Worm (Caenorhabditis elegans): ENCODE results near the gene Y38H6C.8.

Gene Y38H6C.8

ce11 chrV:20489102-20489501 is 24.7 kb upstream of the Y38H6C.8 start, which contains the start of gene srbc-78:
Gene srbc-78, minus strand, starts transcription at chrV:20489202.
- TF ChIP-seq ceh-36 (tag; optimal IDR thresholded peaks at IDR 0.05), result no peak
- TF ChIP-seq B0310.2 (tag; optimal IDR thresholded peaks at IDR 0.05), result no peak
- no peak for TF ChIP-seq ceh-13 (GFP tag; optimal IDR thresholded peaks at IDR 0.05)
- TF ChIP-seq ets-7 (tag; optimal IDR thresholded peaks at IDR 0.05), result no peak
- TF ChIP-seq hmg-4 (GFP tag; optimal IDR thresholded peaks at IDR 0.05), result no peak
- TF ChIP-seq ama-1 (optimal IDR thresholded peaks at IDR 0.05), result no peak
- TF ChIP-seq flt-1 (GFP tag; IDR thresholded peaks at IDR 0.05), result no peak
- TF ChIP-seq F13C5.2 (tag; optimal IDR thresholded peaks at IDR 0.05), result no peak
- TF ChIP-seq tbx-37 (GFP tag; conservative IDR thresholded peaks at IDR 0.05), result no peak
- no peak for TF ChIP-seq sea-1 (GFP tag; conservative IDR thresholded peaks at IDR 0.05)
- TF ChIP-seq pes-1 (GFP tag; IDR thresholded peaks at IDR 0.05), result no peak
- no peak for TF ChIP-seq scrt-1 (GFP tag; IDR thresholded peaks at IDR 0.05)
- TF ChIP-seq hmbx-1 (tag; optimal IDR thresholded peaks at IDR 0.05), result no peak
- no peak for TF ChIP-seq tra-4 (tag; optimal IDR thresholded peaks at IDR 0.05)
- TF ChIP-seq aly-1 (tag; optimal IDR thresholded peaks at IDR 0.05), result no peak
- no peak for TF ChIP-seq hnd-1 (tag; optimal IDR thresholded peaks at IDR 0.05)
- no peak for TF ChIP-seq tbx-11 (GFP tag; IDR thresholded peaks at IDR 0.05)

- TF ChIP-seq pes-1 (GFP tag; IDR thresholded peaks at IDR 0.05), result no peak
- TF ChIP-seq aly-1 (tag; optimal IDR thresholded peaks at IDR 0.05), result no peak
Measured at ce11 chrV:20492385-20492784, 21.4 kb upstream of the Y38H6C.8 start, which contains the start of gene srbc-79. Gene srbc-79, minus strand, starts transcription at chrV:20492485.

- TF ChIP-seq ets-7 (tag; optimal IDR thresholded peaks at IDR 0.05) (no peak), hnd-1 (tag; optimal IDR thresholded peaks at IDR 0.05) (no peak), F13C5.2 (tag; optimal IDR thresholded peaks at IDR 0.05) (peak; percentile 41), tbx-37 (GFP tag; conservative IDR thresholded peaks at IDR 0.05) (no peak), tra-4 (tag; optimal IDR thresholded peaks at IDR 0.05) (no peak)
Measured at ce11 chrV:20493271-20494231, 20.2 kb upstream of the Y38H6C.8 start, which contains the start of gene B0250.5. Gene B0250.5, plus strand, starts transcription at chrV:20493924.

ce11 chrV:20497537-20497936 is 16.2 kb upstream of the Y38H6C.8 start:
- TF ChIP-seq ets-7 (tag; optimal IDR thresholded peaks at IDR 0.05), result no peak

ce11 chrV:20498980-20499379 is 14.8 kb upstream of the Y38H6C.8 start, which contains the start of gene dct-16:
Gene dct-16, minus strand, starts transcription at chrV:20499057.
- TF ChIP-seq hmbx-1 (tag; optimal IDR thresholded peaks at IDR 0.05) (no peak), B0310.2 (tag; optimal IDR thresholded peaks at IDR 0.05) (no peak), tra-4 (tag; optimal IDR thresholded peaks at IDR 0.05) (no peak)

ce11 chrV:20499642-20500041 is 14.1 kb upstream of the Y38H6C.8 start:
- no peak for TF ChIP-seq scrt-1 (GFP tag; IDR thresholded peaks at IDR 0.05)
- no peak for TF ChIP-seq tbx-11 (GFP tag; IDR thresholded peaks at IDR 0.05)
- no peak for TF ChIP-seq sea-1 (GFP tag; conservative IDR thresholded peaks at IDR 0.05)
- no peak for TF ChIP-seq aly-1 (tag; optimal IDR thresholded peaks at IDR 0.05)
- no peak for TF ChIP-seq ets-7 (tag; optimal IDR thresholded peaks at IDR 0.05)
- no peak for TF ChIP-seq hnd-1 (tag; optimal IDR thresholded peaks at IDR 0.05)
- TF ChIP-seq hmbx-1 (tag; optimal IDR thresholded peaks at IDR 0.05), result no peak

- TF ChIP-seq ceh-36 (tag; optimal IDR thresholded peaks at IDR 0.05) (no peak), hnd-1 (tag; optimal IDR thresholded peaks at IDR 0.05) (no peak), hmbx-1 (tag; optimal IDR thresholded peaks at IDR 0.05) (no peak), B0310.2 (tag; optimal IDR thresholded peaks at IDR 0.05) (no peak), hmg-4 (GFP tag; optimal IDR thresholded peaks at IDR 0.05) (no peak), tbx-37 (GFP tag; conservative IDR thresholded peaks at IDR 0.05) (no peak), F13C5.2 (tag; optimal IDR thresholded peaks at IDR 0.05) (no peak), flt-1 (GFP tag; IDR thresholded peaks at IDR 0.05) (no peak), tra-4 (tag; optimal IDR thresholded peaks at IDR 0.05) (no peak), ceh-13 (GFP tag; optimal IDR thresholded peaks at IDR 0.05) (no peak), sea-1 (GFP tag; conservative IDR thresholded peaks at IDR 0.05) (no peak), tbx-11 (GFP tag; IDR thresholded peaks at IDR 0.05) (no peak), scrt-1 (GFP tag; IDR thresholded peaks at IDR 0.05) (no peak), aly-1 (tag; optimal IDR thresholded peaks at IDR 0.05) (no peak), pes-1 (GFP tag; IDR thresholded peaks at IDR 0.05) (no peak)
Measured at ce11 chrV:20500405-20500804, 13.4 kb upstream of the Y38H6C.8 start, which contains the start of gene dct-14. Gene dct-14, minus strand, starts transcription at chrV:20500505.

ce11 chrV:20504997-20505396 is 8.8 kb upstream of the Y38H6C.8 start, which contains the start of gene Y38H6C.4:
Gene Y38H6C.4, minus strand, starts transcription at chrV:20505097.
- TF ChIP-seq tbx-37 (GFP tag; conservative IDR thresholded peaks at IDR 0.05) (no peak), tra-4 (tag; optimal IDR thresholded peaks at IDR 0.05) (no peak), F13C5.2 (tag; optimal IDR thresholded peaks at IDR 0.05) (no peak), ama-1 (optimal IDR thresholded peaks at IDR 0.05) (no peak), ceh-36 (tag; optimal IDR thresholded peaks at IDR 0.05) (no peak), hnd-1 (tag; optimal IDR thresholded peaks at IDR 0.05) (no peak), ets-7 (tag; optimal IDR thresholded peaks at IDR 0.05) (no peak), pes-1 (GFP tag; IDR thresholded peaks at IDR 0.05) (no peak), hmg-4 (GFP tag; optimal IDR thresholded peaks at IDR 0.05) (no peak), flt-1 (GFP tag; IDR thresholded peaks at IDR 0.05) (no peak), B0310.2 (tag; optimal IDR thresholded peaks at IDR 0.05) (no peak), scrt-1 (GFP tag; IDR thresholded peaks at IDR 0.05) (no peak)

Measured in whole organism, early embryonic.